Worm (Caenorhabditis elegans) whole organism, L1 larva: ENCODE results near the gene klc-2.

Experiments used
- C34B4.2 ChIP-seq: sonication (generic microtip); optimal IDR thresholded peaks from 2 replicates; lab custom pipeline; 2017; ENCODE audit warnings: mild to moderate bottlenecking, missing genetic modification characterization, missing compliant biosample characterization
- aha-1 ChIP-seq: fragments of 150-350 bp; optimal IDR thresholded peaks from 2 replicates; lab custom pipeline; 2014; ENCODE audit warnings: missing biosample characterization, missing genetic modification characterization
- alr-1 ChIP-seq: fragments of 200-800 bp; sonication (Bioruptor generic); optimal IDR thresholded peaks from 2 replicates; lab custom pipeline; 2018; ENCODE audit warnings: borderline replicate concordance, mild to moderate bottlenecking, missing genetic modification characterization, missing compliant biosample characterization
- aly-2 ChIP-seq: fragments of 150-350 bp; optimal IDR thresholded peaks from 2 replicates; lab custom pipeline; 2014; ENCODE audit warnings: missing biosample characterization, missing genetic modification characterization
- ama-1 ChIP-seq: fragments of 150-350 bp; optimal IDR thresholded peaks from 2 replicates; lab custom pipeline; 2014
- blmp-1 ChIP-seq: fragments of 150-350 bp; optimal IDR thresholded peaks from 2 replicates; lab custom pipeline; 2014; ENCODE audit warnings: missing biosample characterization, missing genetic modification characterization
- ceh-8 ChIP-seq: fragments of 200-800 bp; sonication (Bioruptor generic); optimal IDR thresholded peaks from 2 replicates; lab custom pipeline; 2018; ENCODE audit warnings: mild to moderate bottlenecking, missing genetic modification characterization, moderate library complexity, missing compliant biosample characterization
- ceh-82 ChIP-seq, 3 experiments: fragments of 150-350 bp in 1 of 3; sonication (generic microtip) in 2 of 3; optimal IDR thresholded peaks; 2 replicates each; lab custom pipeline; 2014 to 2017; ENCODE audit warnings: missing biosample characterization in 3 of 3, missing genetic modification characterization in 3 of 3
- ces-1 ChIP-seq: fragments of 150-350 bp; optimal IDR thresholded peaks from 2 replicates; lab custom pipeline; 2014; ENCODE audit warnings: missing biosample characterization, missing genetic modification reagents, missing genetic modification characterization
- dsc-1 ChIP-seq: sonication (generic microtip); optimal IDR thresholded peaks from 2 replicates; lab custom pipeline; 2016; ENCODE audit warnings: mild to moderate bottlenecking, missing genetic modification characterization, missing compliant biosample characterization
- efl-1 ChIP-seq, 4 experiments: fragments of 150-350 bp; optimal IDR thresholded peaks in 3 of 4; peaks in 1 of 4; 1 replicate in 1 of 4; 2 replicates in 3 of 4; lab custom pipeline; 2014; ENCODE audit warnings: missing biosample characterization in 2 of 4, missing genetic modification characterization in 2 of 4, missing genetic modification reagents in 2 of 4
- elt-3 ChIP-seq, 6 experiments: fragments of 150-350 bp in 1 of 6; sonication (generic microtip); optimal IDR thresholded peaks; 2 replicates each; lab custom pipeline; 2017 to 2018; ENCODE audit warnings: missing biosample characterization in 6 of 6, missing genetic modification characterization in 6 of 6, inconsistent platforms in 1 of 6
- ets-5 ChIP-seq: fragments of 200-800 bp; sonication (Bioruptor generic); IDR thresholded peaks from 2 replicates; pipeline ENCODE4 v1.3.6; 2022; ENCODE audit warnings: missing genetic modification characterization, missing compliant biosample characterization
- fkh-4 ChIP-seq: sonication (generic microtip); optimal IDR thresholded peaks from 2 replicates; lab custom pipeline; 2016; ENCODE audit warnings: missing compliant biosample characterization, missing genetic modification characterization, borderline replicate concordance
- fkh-8 ChIP-seq: sonication (generic microtip); optimal IDR thresholded peaks from 2 replicates; lab custom pipeline; 2016; ENCODE audit warnings: mild to moderate bottlenecking, missing genetic modification characterization, missing compliant biosample characterization
- hpl-2 ChIP-seq: fragments of 150-350 bp; optimal IDR thresholded peaks from 2 replicates; lab custom pipeline; 2014; ENCODE audit warnings: missing biosample characterization, missing genetic modification reagents, missing genetic modification characterization
- irx-1 ChIP-seq: sonication (generic microtip); optimal IDR thresholded peaks from 2 replicates; lab custom pipeline; 2016; ENCODE audit warnings: missing genetic modification characterization, missing compliant biosample characterization
- jun-1 ChIP-seq: fragments of 150-350 bp; optimal IDR thresholded peaks from 2 replicates; lab custom pipeline; 2014; ENCODE audit warnings: missing biosample characterization, missing genetic modification reagents, missing genetic modification characterization
- lin-14 ChIP-seq: fragments of 200-800 bp; sonication (Bioruptor generic); optimal IDR thresholded peaks from 2 replicates; lab custom pipeline; 2018; ENCODE audit warnings: mild to moderate bottlenecking, missing genetic modification characterization, moderate library complexity, missing compliant biosample characterization
- lin-15B ChIP-seq: fragments of 150-350 bp; sonication (generic microtip); optimal IDR thresholded peaks from 3 replicates; lab custom pipeline; 2014; ENCODE audit warnings: missing biosample characterization, missing genetic modification characterization
- lin-35 ChIP-seq, 2 experiments: fragments of 150-350 bp; optimal IDR thresholded peaks; 2 replicates each; lab custom pipeline; 2014; ENCODE audit warnings: missing biosample characterization in 2 of 2, missing genetic modification characterization in 2 of 2, missing genetic modification reagents in 2 of 2
- lin-39 ChIP-seq: fragments of 150-350 bp; optimal IDR thresholded peaks from 2 replicates; lab custom pipeline; 2014; ENCODE audit warnings: missing biosample characterization, missing genetic modification reagents, missing genetic modification characterization
- lir-3 ChIP-seq: sonication (generic microtip); optimal IDR thresholded peaks from 2 replicates; lab custom pipeline; 2016; ENCODE audit warnings: mild to moderate bottlenecking, missing genetic modification characterization, moderate library complexity, missing compliant biosample characterization; ENCODE audit not compliant: poor library complexity
- lsy-2 ChIP-seq, 2 experiments: fragments of 150-350 bp; optimal IDR thresholded peaks; 2 replicates each; lab custom pipeline; 2014; ENCODE audit warnings: missing biosample characterization in 2 of 2, missing genetic modification characterization in 2 of 2
- mab-9 ChIP-seq: fragments of 200-800 bp; sonication (Bioruptor generic); IDR thresholded peaks from 2 replicates; pipeline ENCODE4 v1.3.6; 2022; ENCODE audit warnings: missing genetic modification reagents, missing genetic modification characterization, missing compliant biosample characterization
- mdl-1 ChIP-seq, 2 experiments: fragments of 150-350 bp; optimal IDR thresholded peaks; 2 replicates each; lab custom pipeline; 2014 to 2017; ENCODE audit warnings: missing biosample characterization in 2 of 2, missing genetic modification characterization in 2 of 2, inconsistent platforms in 1 of 2
- mef-2 ChIP-seq: fragments of 150-350 bp; optimal IDR thresholded peaks from 2 replicates; lab custom pipeline; 2014; ENCODE audit warnings: missing biosample characterization, missing genetic modification characterization
- nhr-11 ChIP-seq: fragments of 150-350 bp; optimal IDR thresholded peaks from 2 replicates; lab custom pipeline; 2014; ENCODE audit warnings: missing biosample characterization, missing genetic modification characterization
- nhr-12 ChIP-seq: sonication (generic microtip); optimal IDR thresholded peaks from 2 replicates; lab custom pipeline; 2017; ENCODE audit warnings: missing biosample characterization, missing genetic modification characterization
- nhr-20 ChIP-seq: sonication (generic microtip); optimal IDR thresholded peaks from 2 replicates; lab custom pipeline; 2016; ENCODE audit warnings: mild to moderate bottlenecking, missing genetic modification characterization, missing compliant biosample characterization
- nhr-28 ChIP-seq: fragments of 150-350 bp; optimal IDR thresholded peaks from 2 replicates; lab custom pipeline; 2014; ENCODE audit warnings: missing biosample characterization, missing genetic modification characterization
- nhr-47 ChIP-seq: sonication (generic microtip); optimal IDR thresholded peaks from 2 replicates; lab custom pipeline; 2016; ENCODE audit warnings: mild to moderate bottlenecking, missing genetic modification characterization, moderate library complexity, missing compliant biosample characterization
- nhr-76 ChIP-seq: sonication (generic microtip); optimal IDR thresholded peaks from 2 replicates; lab custom pipeline; 2017; ENCODE audit warnings: missing biosample characterization, missing genetic modification characterization
- nhr-77 ChIP-seq: fragments of 150-350 bp; optimal IDR thresholded peaks from 2 replicates; lab custom pipeline; 2014; ENCODE audit warnings: missing biosample characterization, missing genetic modification characterization
- nhr-90 ChIP-seq: sonication (generic microtip); optimal IDR thresholded peaks from 2 replicates; lab custom pipeline; 2016; ENCODE audit warnings: mild to moderate bottlenecking, missing genetic modification characterization, missing compliant biosample characterization; ENCODE audit not compliant: poor library complexity
- pax-3 ChIP-seq: fragments of 200-800 bp; sonication (Bioruptor generic); optimal IDR thresholded peaks from 2 replicates; lab custom pipeline; 2018; ENCODE audit warnings: mild to moderate bottlenecking, missing genetic modification characterization, moderate library complexity, missing compliant biosample characterization
- pqm-1 ChIP-seq: sonication (generic microtip); optimal IDR thresholded peaks from 3 replicates; lab custom pipeline; 2017; ENCODE audit warnings: missing biosample characterization, missing genetic modification characterization
- rnt-1 ChIP-seq: sonication (generic microtip); optimal IDR thresholded peaks from 2 replicates; lab custom pipeline; 2016; ENCODE audit warnings: mild to moderate bottlenecking, missing genetic modification characterization, moderate library complexity, missing compliant biosample characterization
- skn-1 ChIP-seq: fragments of 150-350 bp; optimal IDR thresholded peaks from 2 replicates; lab custom pipeline; 2014; ENCODE audit warnings: missing biosample characterization, missing genetic modification characterization
- snpc-4 ChIP-seq: fragments of 150-350 bp; optimal IDR thresholded peaks from 2 replicates; lab custom pipeline; 2014; ENCODE audit warnings: missing biosample characterization, missing genetic modification characterization
- sox-4 ChIP-seq: sonication (generic microtip); optimal IDR thresholded peaks from 2 replicates; lab custom pipeline; 2016; ENCODE audit warnings: missing genetic modification characterization, missing compliant biosample characterization
- sptf-1 ChIP-seq: fragments of 150-350 bp; optimal IDR thresholded peaks from 2 replicates; lab custom pipeline; 2014; ENCODE audit warnings: missing biosample characterization, missing genetic modification characterization
- swsn-7 ChIP-seq: sonication (generic microtip); optimal IDR thresholded peaks from 2 replicates; lab custom pipeline; 2016; ENCODE audit warnings: missing genetic modification characterization, missing compliant biosample characterization
- tlp-1 ChIP-seq: fragments of 150-350 bp; optimal IDR thresholded peaks from 2 replicates; lab custom pipeline; 2014; ENCODE audit warnings: missing biosample characterization, missing genetic modification characterization
- unc-130 ChIP-seq: fragments of 150-350 bp; optimal IDR thresholded peaks from 2 replicates; lab custom pipeline; 2017; ENCODE audit warnings: missing biosample characterization, missing genetic modification characterization, inconsistent platforms
- unc-62 ChIP-seq: fragments of 150-350 bp; optimal IDR thresholded peaks from 2 replicates; lab custom pipeline; 2014; ENCODE audit warnings: missing biosample characterization, missing genetic modification reagents, missing genetic modification characterization
- unc-86 ChIP-seq: sonication (generic microtip); optimal IDR thresholded peaks from 2 replicates; lab custom pipeline; 2016; ENCODE audit warnings: missing genetic modification characterization, missing compliant biosample characterization
- unc-98 ChIP-seq: fragments of 200-800 bp; sonication (Bioruptor generic); IDR thresholded peaks from 2 replicates; pipeline ENCODE4 v1.3.6; 2022; ENCODE audit warnings: missing genetic modification characterization, missing compliant biosample characterization
- vab-15 ChIP-seq: sonication (generic microtip); optimal IDR thresholded peaks from 2 replicates; lab custom pipeline; 2017; ENCODE audit warnings: missing genotype, mild to moderate bottlenecking, missing genetic modification characterization, missing compliant biosample characterization
- xbp-1 ChIP-seq: sonication (generic microtip); optimal IDR thresholded peaks from 2 replicates; lab custom pipeline; 2016; ENCODE audit warnings: missing genetic modification characterization, missing compliant biosample characterization
- zag-1 ChIP-seq: fragments of 150-350 bp; optimal IDR thresholded peaks from 2 replicates; lab custom pipeline; 2014; ENCODE audit warnings: missing biosample characterization, missing genetic modification characterization
- zip-4 ChIP-seq: fragments of 200-800 bp; sonication (Bioruptor generic); optimal IDR thresholded peaks from 2 replicates; lab custom pipeline; 2018; ENCODE audit warnings: mild to moderate bottlenecking, missing genetic modification characterization, moderate library complexity, missing compliant biosample characterization
- ztf-11 ChIP-seq, 2 experiments: sonication (generic microtip); optimal IDR thresholded peaks; 2 replicates each; lab custom pipeline; 2016 to 2017; ENCODE audit warnings: missing genetic modification characterization in 2 of 2, missing biosample characterization in 1 of 2, missing compliant biosample characterization in 1 of 2

The klc-2 gene

ce11 chrV:5592323-5592722 lies 11.1 kb upstream of the klc-2 start, which contains the start of gene vps-37 (continued):
- TF ChIP-seq nhr-47 (tag; lab: Kevin White, UChicago) (peak; percentile 82), swsn-7 (peak; percentile 82), hpl-2 (GFP tag; lab: Kevin White, UChicago) (no peak), tlp-1 (tag; lab: Kevin White, UChicago) (no peak), nhr-90 (tag; lab: Kevin White, UChicago) (peak; percentile 74), lir-3 (tag; lab: Kevin White, UChicago) (peak; percentile 54), xbp-1 (peak; percentile 77), ceh-8 (peak; percentile 20), lsy-2 (tag; optimal IDR thresholded peaks at IDR 0.05; lab: Kevin White, UChicago) (peak; percentile 92 to 94), fkh-4 (no peak), mef-2 (peak; percentile 47), lin-14 (peak; percentile 79), nhr-12 (tag; lab: Kevin White, UChicago) (no peak), irx-1 (tag; lab: Kevin White, UChicago) (peak; percentile 69), fkh-8 (tag; lab: Kevin White, UChicago) (peak; percentile 58), pax-3 (tag; lab: Kevin White, UChicago) (no peak), vab-15 (tag; lab: Kevin White, UChicago) (no peak), aly-2 (tag; lab: Kevin White, UChicago) (peak; percentile 79), alr-1 (tag; lab: Kevin White, UChicago) (no peak), unc-98 (GFP tag; lab: Robert Waterston, UW) (no peak), dsc-1 (tag; lab: Kevin White, UChicago) (peak; percentile 70), snpc-4 (tag; lab: Kevin White, UChicago) (peak; percentile 85), skn-1 (peak; percentile 57), rnt-1 (tag; lab: Kevin White, UChicago) (peak; percentile 86), lin-39 (tag; lab: Kevin White, UChicago) (peak; percentile 61), nhr-76 (tag; lab: Kevin White, UChicago) (no peak), pqm-1 (tag; lab: Kevin White, UChicago) (no peak), nhr-11 (peak; percentile 33), mab-9 (peak; percentile 68), lin-15B (tag; lab: Kevin White, UChicago) (peak; percentile 78), nhr-28 (tag; lab: Kevin White, UChicago) (no peak), zag-1 (tag; lab: Kevin White, UChicago) (peak; percentile 53), nhr-77 (tag; lab: Kevin White, UChicago) (no peak), mdl-1 (tag; optimal IDR thresholded peaks at IDR 0.05; lab: Kevin White, UChicago) (peak in 1 of 2 experiments; percentile 33), aha-1 (tag; lab: Kevin White, UChicago) (no peak), jun-1 (tag; lab: Kevin White, UChicago) (no peak), efl-1 (optimal IDR thresholded peaks at IDR 0.05; lab: Kevin White, UChicago) (peak; percentile 91), efl-1 (GFP tag; optimal IDR thresholded peaks at IDR 0.05 in 1 of 2; lab: Kevin White, UChicago) (peak; percentile 83 to 98), unc-62 (GFP tag; lab: Kevin White, UChicago) (no peak), elt-3 (tag; optimal IDR thresholded peaks at IDR 0.05; lab: Kevin White, UChicago) (peak in 2 of 6 experiments; percentile 9 to 52), sptf-1 (tag; lab: Kevin White, UChicago) (no peak), blmp-1 (tag; lab: Kevin White, UChicago) (peak; percentile 62), nhr-20 (peak; percentile 79), ets-5 (GFP tag; lab: Robert Waterston, UW) (no peak), unc-130 (tag; lab: Kevin White, UChicago) (peak; percentile 86), ztf-11 (tag; optimal IDR thresholded peaks at IDR 0.05; lab: Kevin White, UChicago) (peak in 1 of 2 experiments; percentile 34), ces-1 (GFP tag; lab: Kevin White, UChicago) (peak; percentile 50), sox-4 (tag; lab: Kevin White, UChicago) (peak; percentile 35), unc-86 (tag; lab: Kevin White, UChicago) (peak; percentile 70), ama-1 (lab: Kevin White, UChicago) (peak; percentile 25), lin-35 (GFP tag; optimal IDR thresholded peaks at IDR 0.05; lab: Kevin White, UChicago) (peak; percentile 88 to 90), C34B4.2 (tag; lab: Kevin White, UChicago) (no peak), zip-4 (GFP tag; lab: Kevin White, UChicago) (no peak), ceh-82 (tag; optimal IDR thresholded peaks at IDR 0.05; lab: Kevin White, UChicago) (peak; percentile 81 to 92 (median 86))
